Worm (Caenorhabditis elegans): ENCODE measurements around the gene sur-5.

DNA sequence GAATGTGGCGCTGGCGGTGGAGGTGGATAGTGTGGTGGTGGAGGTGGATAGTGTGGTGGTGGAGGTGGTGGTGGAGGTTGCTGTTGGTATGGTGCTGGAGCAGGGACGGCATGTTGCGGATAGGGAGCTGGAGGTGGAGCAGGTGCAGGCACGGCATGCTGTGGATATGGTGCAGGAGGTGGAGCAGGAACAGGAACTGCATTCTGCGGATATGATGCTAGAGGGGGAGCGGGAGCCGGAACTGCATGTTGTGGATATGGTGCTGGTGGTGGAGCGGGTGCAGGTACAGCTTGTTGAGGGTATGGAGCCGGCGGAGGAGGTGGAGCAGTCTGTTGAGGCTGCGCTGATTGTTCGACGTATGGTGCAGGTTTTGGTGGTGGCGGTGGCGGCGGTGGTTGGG is 36.4 kb downstream of the sur-5 start:
- TF ChIP-seq T23F11.4 (GFP tag; optimal IDR thresholded peaks at IDR 0.05) (no peak), unc-86 (tag; optimal IDR thresholded peaks at IDR 0.05) (no peak), sox-4 (tag; optimal IDR thresholded peaks at IDR 0.05) (no peak), unc-55 (GFP tag; optimal IDR thresholded peaks at IDR 0.05) (no peak), pag-3 (tag; optimal IDR thresholded peaks at IDR 0.05; ENCODE audit: borderline replicate concordance) (no peak)
